1 worm cellular context compared by ENCODE assay signal in the genomic region with DNA sequence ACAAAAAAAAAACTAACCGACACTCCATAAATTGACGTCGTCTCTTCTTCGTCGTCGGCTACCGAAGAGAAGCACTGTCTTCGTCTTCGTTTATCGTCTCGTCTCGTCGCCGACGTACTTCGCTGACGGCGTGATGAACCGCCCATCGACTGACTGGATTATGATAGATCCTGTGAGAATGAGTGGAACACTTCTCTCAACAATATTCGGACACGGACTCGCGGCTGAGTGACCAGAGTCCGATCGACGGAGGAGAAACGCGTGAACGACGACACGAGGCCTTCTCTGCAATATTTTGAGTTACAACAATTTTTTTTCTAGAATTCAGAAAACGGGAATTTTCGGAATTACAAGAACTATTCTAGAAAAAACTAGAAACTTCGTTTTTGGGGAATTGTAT.
TF ChIP-seq lines count a peak whose summit lies in the region.

Gene skn-1 (minus strand): TSS at position 146 of the 400 bp plus-strand sequence.

TF ChIP-seq in whole organism, young adult, 124 proteins besides CTCF, POLR2A, EP300 and RAD21 (continued from another document):
- TF ChIP-seq dpl-1 (GFP tag; optimal IDR thresholded peaks at IDR 0.05; lab: Kevin White, UChicago): no peak
- TF ChIP-seq ccch-3 (GFP tag; optimal IDR thresholded peaks at IDR 0.05; lab: Kevin White, UChicago): no peak
